Fruit fly (Drosophila melanogaster) whole organism, embryonic: ENCODE results near the gene CG5973.

ENCODE experiments used
- Bgb ChIP-seq: fragments of 200-800 bp; sonication (Bioruptor generic); IDR thresholded peaks from 2 replicates; pipeline ENCODE4 v1.3.6; 2022; ENCODE audit warnings: missing biosample characterization, missing genetic modification characterization; ENCODE audit not compliant: partially characterized antibody
- CG10979 ChIP-seq: fragments of 200-800 bp; sonication (Bioruptor generic); optimal IDR thresholded peaks from 2 replicates; lab custom pipeline; 2018; ENCODE audit warnings: missing biosample characterization, mild to moderate bottlenecking, missing genetic modification characterization, moderate library complexity
- CG13894 ChIP-seq: fragments of 200-800 bp; sonication (Bioruptor generic); optimal IDR thresholded peaks from 3 replicates; lab custom pipeline; 2018; ENCODE audit warnings: missing biosample characterization, mild to moderate bottlenecking, missing genetic modification characterization, moderate library complexity
- CG17912 ChIP-seq: fragments of 200-800 bp; sonication (Bioruptor generic); optimal IDR thresholded peaks from 2 replicates; lab custom pipeline; 2018; ENCODE audit warnings: missing biosample characterization, mild to moderate bottlenecking, missing genetic modification characterization
- CG2678 ChIP-seq: fragments of 200-800 bp; sonication (Bioruptor generic); optimal IDR thresholded peaks from 3 replicates; lab custom pipeline; 2019; ENCODE audit warnings: missing biosample characterization, mild to moderate bottlenecking, missing genetic modification characterization, moderate library complexity
- CG2712 ChIP-seq: fragments of 200-800 bp; optimal IDR thresholded peaks from 3 replicates; lab custom pipeline; 2019; ENCODE audit warnings: missing biosample characterization, mild to moderate bottlenecking, missing genetic modification characterization, moderate library complexity
- CG42726 ChIP-seq: fragments of 200-800 bp; sonication (Bioruptor generic); IDR thresholded peaks from 2 replicates; pipeline ENCODE4 v1.3.6; 2022; ENCODE audit warnings: missing biosample characterization, missing genetic modification characterization; ENCODE audit not compliant: partially characterized antibody
- CG4360 ChIP-seq: fragments of 200-800 bp; sonication (Bioruptor generic); IDR thresholded peaks from 2 replicates; pipeline ENCODE4 v1.3.6; 2022; ENCODE audit warnings: missing biosample characterization, missing genetic modification characterization
- CG4424 ChIP-seq: fragments of 200-800 bp; sonication (Bioruptor generic); optimal IDR thresholded peaks from 3 replicates; lab custom pipeline; 2016; ENCODE audit warnings: missing biosample characterization, missing genetic modification characterization
- CG6854 ChIP-seq: fragments of 200-800 bp; sonication (Bioruptor generic); optimal IDR thresholded peaks from 3 replicates; lab custom pipeline; 2017; ENCODE audit warnings: missing biosample characterization, mild to moderate bottlenecking, missing genetic modification characterization
- CG7372 ChIP-seq: fragments of 200-800 bp; sonication (Bioruptor generic); IDR thresholded peaks from 2 replicates; pipeline ENCODE4 v1.3.6; 2022; ENCODE audit warnings: missing biosample characterization, missing genetic modification characterization
- Dfd ChIP-seq, 2 experiments: fragments of >200 bp; optimal IDR thresholded peaks; 2 replicates each; lab custom pipeline; 2017; ENCODE audit warnings: missing biosample characterization in 2 of 2, missing genetic modification characterization in 2 of 2
- Dip2 ChIP-seq: fragments of 200-800 bp; sonication (Bioruptor generic); IDR thresholded peaks from 2 replicates; pipeline ENCODE4 v1.3.6; 2022; ENCODE audit warnings: missing biosample characterization, missing genetic modification characterization
- Fer1 ChIP-seq: fragments of 200-800 bp; sonication (Bioruptor generic); optimal IDR thresholded peaks from 2 replicates; lab custom pipeline; 2017; ENCODE audit warnings: missing biosample characterization, mild to moderate bottlenecking, missing genetic modification characterization
- Gug ChIP-seq: fragments of 200-800 bp; sonication (Bioruptor generic); IDR thresholded peaks from 4 replicates; pipeline ENCODE4 v1.3.6; 2022; ENCODE audit warnings: missing biosample characterization, missing genetic modification characterization
- H15 ChIP-seq: fragments of 200-800 bp; sonication (Bioruptor generic); IDR thresholded peaks from 3 replicates; pipeline ENCODE4 v1.3.6; 2022; ENCODE audit warnings: missing biosample characterization, missing genetic modification characterization
- HLHmδ ChIP-seq: fragments of 200-800 bp; sonication (Bioruptor generic); optimal IDR thresholded peaks from 2 replicates; lab custom pipeline; 2018; ENCODE audit warnings: missing biosample characterization, mild to moderate bottlenecking, missing genetic modification characterization, moderate library complexity
- Hr51 ChIP-seq, 2 experiments: fragments of 200-800 bp; sonication (Bioruptor generic); optimal IDR thresholded peaks; 2 replicates in 1 of 2; 3 replicates in 1 of 2; lab custom pipeline; 2016 to 2018; ENCODE audit warnings: missing biosample characterization in 2 of 2, missing genetic modification characterization in 2 of 2, mild to moderate bottlenecking in 1 of 2, moderate library complexity in 1 of 2
- Jarid2 ChIP-seq: fragments of 200-800 bp; sonication (Bioruptor generic); optimal IDR thresholded peaks from 3 replicates; lab custom pipeline; 2017; ENCODE audit warnings: mild to moderate bottlenecking, missing biosample characterization, missing genetic modification reagents, missing genetic modification characterization
- Med ChIP-seq: fragments of 200-800 bp; sonication (Bioruptor generic); peaks from one replicate; lab custom pipeline; 2016; ENCODE audit warnings: missing biosample characterization, missing genetic modification characterization, mild to moderate bottlenecking, inconsistent platforms, moderate library complexity
- Meics ChIP-seq: fragments of 200-800 bp; sonication (Bioruptor generic); optimal IDR thresholded peaks from 2 replicates; lab custom pipeline; 2017; ENCODE audit warnings: missing biosample characterization, mild to moderate bottlenecking, missing genetic modification characterization
- Sox100B ChIP-seq: fragments of 200-800 bp; sonication (Bioruptor generic); optimal IDR thresholded peaks from 3 replicates; lab custom pipeline; 2018; ENCODE audit warnings: missing biosample characterization, mild to moderate bottlenecking, missing genetic modification characterization
- Sox102F ChIP-seq: fragments of 200-800 bp; sonication (Bioruptor generic); optimal IDR thresholded peaks from 2 replicates; lab custom pipeline; 2018; ENCODE audit warnings: missing biosample characterization, mild to moderate bottlenecking, missing genetic modification characterization, moderate library complexity
- Ssrp ChIP-seq: fragments of 200-800 bp; sonication (Bioruptor generic); optimal IDR thresholded peaks from 2 replicates; lab custom pipeline; 2018; ENCODE audit warnings: missing biosample characterization, mild to moderate bottlenecking, missing genetic modification characterization, moderate library complexity
- Stat92E ChIP-seq, 3 experiments: fragments of >200 bp in 2 of 3; fragments of 200-800 bp in 1 of 3; sonication (Bioruptor generic) in 1 of 3; optimal IDR thresholded peaks; 2 replicates each; lab custom pipeline; 2017 to 2019; ENCODE audit warnings: missing biosample characterization in 3 of 3, missing genetic modification characterization in 3 of 3, mild to moderate bottlenecking in 1 of 3, moderate library complexity in 1 of 3
- ara ChIP-seq: fragments of 200-800 bp; sonication (Bioruptor generic); IDR thresholded peaks from 2 replicates; pipeline ENCODE4 v1.3.6; 2022; ENCODE audit warnings: missing biosample characterization, missing genetic modification characterization
- bigmax ChIP-seq: fragments of 200-800 bp; sonication (Bioruptor generic); optimal IDR thresholded peaks from 2 replicates; lab custom pipeline; 2018; ENCODE audit warnings: missing biosample characterization, mild to moderate bottlenecking, missing genetic modification characterization
- bsh ChIP-seq, 2 experiments: fragments of 200-800 bp; sonication (Bioruptor generic); optimal IDR thresholded peaks; 2 replicates each; lab custom pipeline; 2017 to 2018; ENCODE audit warnings: mild to moderate bottlenecking in 2 of 2, missing biosample characterization in 2 of 2, missing genetic modification characterization in 2 of 2, moderate library complexity in 1 of 2
- cas ChIP-seq: fragments of 200-800 bp; sonication (Bioruptor generic); IDR thresholded peaks from 2 replicates; pipeline ENCODE4 v1.3.6; 2022; ENCODE audit warnings: missing biosample characterization, missing genetic modification characterization
- crol ChIP-seq: fragments of 200-800 bp; sonication (Bioruptor generic); IDR thresholded peaks from 2 replicates; pipeline ENCODE4 v1.3.6; 2022; ENCODE audit warnings: missing biosample characterization, missing genetic modification characterization
- ems ChIP-seq: fragments of 200-800 bp; sonication (Bioruptor generic); optimal IDR thresholded peaks from 3 replicates; lab custom pipeline; 2016; ENCODE audit warnings: missing biosample characterization, missing genetic modification characterization
- en ChIP-seq: fragments of 200-800 bp; sonication (Bioruptor generic); optimal IDR thresholded peaks from 2 replicates; lab custom pipeline; 2016; ENCODE audit warnings: missing biosample characterization, missing genetic modification characterization
- fd102C ChIP-seq: fragments of 200-800 bp; sonication (Bioruptor generic); optimal IDR thresholded peaks from 2 replicates; lab custom pipeline; 2018; ENCODE audit warnings: missing biosample characterization, mild to moderate bottlenecking, missing genetic modification characterization, moderate library complexity
- gem ChIP-seq: fragments of 200-800 bp; sonication (Bioruptor generic); optimal IDR thresholded peaks from 2 replicates; lab custom pipeline; 2019; ENCODE audit warnings: missing biosample characterization, mild to moderate bottlenecking, missing genetic modification characterization, moderate library complexity
- gsb ChIP-seq: fragments of 200-800 bp; sonication (Bioruptor generic); IDR thresholded peaks from 2 replicates; pipeline ENCODE4 v1.3.6; 2022; ENCODE audit warnings: missing biosample characterization, missing genetic modification characterization
- gsb-n ChIP-seq: fragments of 200-800 bp; sonication (Bioruptor generic); optimal IDR thresholded peaks from 3 replicates; lab custom pipeline; 2018; ENCODE audit warnings: missing biosample characterization, mild to moderate bottlenecking, missing genetic modification characterization
- ham ChIP-seq: fragments of 200-800 bp; sonication (Bioruptor generic); IDR thresholded peaks from 2 replicates; pipeline ENCODE4 v1.3.6; 2022; ENCODE audit warnings: missing biosample characterization, missing genetic modification characterization
- ken ChIP-seq: fragments of 200-800 bp; sonication (Bioruptor generic); IDR thresholded peaks from 3 replicates; pipeline ENCODE4 v1.3.6; 2022; ENCODE audit warnings: missing biosample characterization, missing genetic modification characterization
- lmd ChIP-seq: fragments of 200-800 bp; sonication (Bioruptor generic); IDR thresholded peaks from 2 replicates; pipeline ENCODE4 v1.3.6; 2022; ENCODE audit warnings: missing biosample characterization, missing genetic modification characterization
- nom ChIP-seq: fragments of 200-800 bp; sonication (Bioruptor generic); optimal IDR thresholded peaks from 2 replicates; lab custom pipeline; 2017; ENCODE audit warnings: missing biosample characterization, missing genetic modification characterization, mild to moderate bottlenecking, moderate library complexity, missing genetic modification reagents
- onecut ChIP-seq: fragments of 200-800 bp; sonication (Bioruptor generic); IDR thresholded peaks from 2 replicates; pipeline ENCODE4 v1.3.6; 2022; ENCODE audit warnings: missing biosample characterization, missing genetic modification characterization
- rib ChIP-seq: fragments of 200-800 bp; sonication (Bioruptor generic); IDR thresholded peaks from 2 replicates; pipeline ENCODE4 v1.3.6; 2022; ENCODE audit warnings: missing biosample characterization, missing genetic modification characterization
- sim ChIP-seq: fragments of 200-800 bp; sonication (Bioruptor generic); IDR thresholded peaks from 2 replicates; pipeline ENCODE4 v1.3.6; 2022; ENCODE audit warnings: missing biosample characterization, missing genetic modification characterization
- sob ChIP-seq: fragments of 200-800 bp; sonication (Bioruptor generic); IDR thresholded peaks from 2 replicates; pipeline ENCODE4 v1.3.6; 2022; ENCODE audit warnings: missing biosample characterization, missing genetic modification characterization
- tna ChIP-seq: fragments of 200-800 bp; sonication (Bioruptor generic); IDR thresholded peaks from 2 replicates; pipeline ENCODE4 v1.3.6; 2022; ENCODE audit warnings: missing biosample characterization, missing genetic modification characterization; ENCODE audit not compliant: partially characterized antibody
- ttk ChIP-seq: fragments of 200-800 bp; sonication (Bioruptor generic); IDR thresholded peaks from 2 replicates; pipeline ENCODE4 v2.1.2; 2022; ENCODE audit warnings: missing biosample characterization, missing genetic modification characterization
- tup ChIP-seq: fragments of 200-800 bp; sonication (Bioruptor generic); optimal IDR thresholded peaks from 2 replicates; lab custom pipeline; 2016; ENCODE audit warnings: missing biosample characterization, mild to moderate bottlenecking, missing genetic modification characterization, moderate library complexity

CG5973 gene

dm6 chr2L:7422429-7423283, 14.6 kb upstream of the CG5973 start:
- TF ChIP-seq sim (GFP tag; lab: Robert Waterston, UW) (0 out of 2 replicates have a peak, but pooled peaks have one; percentile 39), Sox102F (GFP tag; lab: Kevin White, UChicago) (peak; percentile 14), Dip2 (GFP tag; lab: Robert Waterston, UW) (0 out of 2 replicates have a peak, but pooled peaks have one; percentile 11), CG2712 (tag; lab: Kevin White, UChicago) (peak; percentile 22), HLHmδ (no peak), nom (GFP tag; lab: Kevin White, UChicago) (peak; percentile 40), CG7372 (GFP tag; lab: Robert Waterston, UW) (no peak), Ssrp (tag; lab: Kevin White, UChicago) (peak; percentile 6), ken (GFP tag; lab: Robert Waterston, UW) (peak; percentile 50; the same call in 1 of the 3 replicates), en (GFP tag; lab: Kevin White, UChicago) (no peak), CG4424 (GFP tag; lab: Kevin White, UChicago) (peak; percentile 26), rib (GFP tag; lab: Robert Waterston, UW) (peak; percentile 28; the same call in 1 of the 2 replicates), Gug (GFP tag; lab: Robert Waterston, UW) (no peak), ham (GFP tag; lab: Robert Waterston, UW) (no peak), gem (tag; lab: Kevin White, UChicago) (peak; percentile 27), gsb-n (tag; lab: Kevin White, UChicago) (no peak), CG6854 (no peak), lmd (no peak; the same call in 1 of the 2 replicates), bsh (GFP tag; optimal IDR thresholded peaks at IDR 0.05; lab: Kevin White, UChicago) (peak in 1 of 2 experiments; percentile 73), onecut (no peak), gsb (GFP tag; lab: Robert Waterston, UW) (0 out of 2 replicates have a peak, but pooled peaks have one; percentile 13), CG13894 (tag; lab: Kevin White, UChicago) (no peak), Bgb (no peak), sob (GFP tag; lab: Robert Waterston, UW) (0 out of 2 replicates have a peak, but pooled peaks have one; percentile 15), tup (GFP tag; lab: Kevin White, UChicago) (no peak), ara (GFP tag; lab: Robert Waterston, UW) (no peak), cas (GFP tag; lab: Robert Waterston, UW) (no peak), Sox100B (GFP tag; lab: Kevin White, UChicago) (peak; percentile 4), CG4360 (GFP tag; lab: Robert Waterston, UW) (no peak), ems (GFP tag; lab: Kevin White, UChicago) (no peak), fd102C (no peak), Fer1 (no peak), CG17912 (GFP tag; lab: Kevin White, UChicago) (no peak), Dfd (GFP tag; optimal IDR thresholded peaks at IDR 0.05; lab: Kevin White, UChicago) (no peak), Meics (no peak), CG2678 (peak; percentile 7), CG42726 (GFP tag; lab: Robert Waterston, UW) (0 out of 2 replicates have a peak, but pooled peaks have one; percentile 40), bigmax (GFP tag; lab: Kevin White, UChicago) (no peak), Hr51 (GFP tag; optimal IDR thresholded peaks at IDR 0.05; lab: Kevin White, UChicago) (peak in 1 of 2 experiments; percentile 1), crol (GFP tag; lab: Robert Waterston, UW) (peak; percentile 97), Jarid2 (no peak), CG10979 (peak; percentile 15), Med (GFP tag; lab: Kevin White, UChicago) (peak; percentile 68), ttk (GFP tag; lab: Robert Waterston, UW) (0 out of 2 replicates have a peak, but pooled peaks have one; percentile 8), H15 (GFP tag; lab: Robert Waterston, UW) (0 out of 3 replicates have a peak, but pooled peaks have one; percentile 11), Stat92E (GFP tag; optimal IDR thresholded peaks at IDR 0.05; lab: Kevin White, UChicago) (no peak), tna (GFP tag; lab: Robert Waterston, UW) (no peak)
